Worm (Caenorhabditis elegans) whole organism, late embryonic: ENCODE measurements around the gene R05G6.9.

Source experiments
- C38D4.7 ChIP-seq: fragments of 200-800 bp; sonication (Bioruptor generic); optimal IDR thresholded peaks from 2 replicates; lab custom pipeline; 2018; ENCODE audit warnings: mild to moderate bottlenecking, missing genetic modification characterization, moderate library complexity, missing compliant biosample characterization
- K02D7.2 ChIP-seq: sonication (generic microtip); optimal IDR thresholded peaks from 2 replicates; lab custom pipeline; 2017; ENCODE audit warnings: mild to moderate bottlenecking, missing genetic modification characterization, missing compliant biosample characterization
- Y22D7AL.16 ChIP-seq: sonication (generic microtip); optimal IDR thresholded peaks from 2 replicates; lab custom pipeline; 2016; ENCODE audit warnings: missing genetic modification characterization, missing compliant biosample characterization
- ahr-1 ChIP-seq: sonication (generic microtip); optimal IDR thresholded peaks from 2 replicates; lab custom pipeline; 2016; ENCODE audit warnings: missing genetic modification characterization, missing compliant biosample characterization
- ceh-14 ChIP-seq: sonication (generic microtip); optimal IDR thresholded peaks from 2 replicates; lab custom pipeline; 2016; ENCODE audit warnings: missing genotype, missing genetic modification characterization, missing compliant biosample characterization
- ceh-19 ChIP-seq: fragments of 200-800 bp; sonication (Bioruptor generic); optimal IDR thresholded peaks from 2 replicates; lab custom pipeline; 2018; ENCODE audit warnings: mild to moderate bottlenecking, missing genetic modification characterization, missing compliant biosample characterization
- ceh-22 ChIP-seq: sonication (generic microtip); optimal IDR thresholded peaks from 2 replicates; lab custom pipeline; 2017; ENCODE audit warnings: missing biosample characterization, missing genetic modification characterization
- ceh-30 ChIP-seq: fragments of 150-350 bp; optimal IDR thresholded peaks from 2 replicates; lab custom pipeline; 2014; ENCODE audit warnings: missing biosample characterization, missing genetic modification characterization
- ceh-31 ChIP-seq: sonication (generic microtip); optimal IDR thresholded peaks from 2 replicates; lab custom pipeline; 2016; ENCODE audit warnings: missing genetic modification characterization, missing compliant biosample characterization
- ceh-6 ChIP-seq: fragments of 200-800 bp; sonication (Bioruptor generic); optimal IDR thresholded peaks from 2 replicates; lab custom pipeline; 2018; ENCODE audit warnings: mild to moderate bottlenecking, missing genetic modification characterization, missing compliant biosample characterization
- ceh-9 ChIP-seq: sonication (generic microtip); optimal IDR thresholded peaks from 2 replicates; lab custom pipeline; 2016; ENCODE audit warnings: mild to moderate bottlenecking, missing genetic modification characterization, inconsistent platforms, missing compliant biosample characterization
- elt-2 ChIP-seq: sonication (generic microtip); optimal IDR thresholded peaks from 2 replicates; lab custom pipeline; 2016; ENCODE audit warnings: missing genetic modification reagents, missing genetic modification characterization, missing compliant biosample characterization
- elt-4 ChIP-seq: sonication (generic microtip); optimal IDR thresholded peaks from 2 replicates; lab custom pipeline; 2016; ENCODE audit warnings: missing genetic modification characterization, missing compliant biosample characterization
- ets-4 ChIP-seq: sonication (generic microtip); optimal IDR thresholded peaks from 2 replicates; lab custom pipeline; 2016; ENCODE audit warnings: missing genetic modification characterization, missing compliant biosample characterization
- eyg-1 ChIP-seq: sonication (generic microtip); optimal IDR thresholded peaks from 2 replicates; lab custom pipeline; 2016; ENCODE audit warnings: missing genotype, missing genetic modification characterization, missing compliant biosample characterization
- fax-1 ChIP-seq: sonication (generic microtip); optimal IDR thresholded peaks from 2 replicates; lab custom pipeline; 2016; ENCODE audit warnings: missing genotype, missing genetic modification characterization, missing compliant biosample characterization
- fkh-6 ChIP-seq: sonication (generic microtip); optimal IDR thresholded peaks from 2 replicates; lab custom pipeline; 2016; ENCODE audit warnings: missing genetic modification characterization, missing compliant biosample characterization
- hlh-15 ChIP-seq: sonication (generic microtip); optimal IDR thresholded peaks from 2 replicates; lab custom pipeline; 2016; ENCODE audit warnings: missing genetic modification characterization, missing compliant biosample characterization
- lim-6 ChIP-seq: sonication (generic microtip); optimal IDR thresholded peaks from 2 replicates; lab custom pipeline; 2016; ENCODE audit warnings: missing genetic modification characterization, missing compliant biosample characterization
- lin-11 ChIP-seq: fragments of 200-800 bp; sonication (Bioruptor generic); optimal IDR thresholded peaks from 2 replicates; lab custom pipeline; 2018; ENCODE audit warnings: mild to moderate bottlenecking, missing genetic modification characterization, missing compliant biosample characterization
- mec-3 ChIP-seq: sonication (generic microtip); optimal IDR thresholded peaks from 2 replicates; lab custom pipeline; 2016; ENCODE audit warnings: borderline replicate concordance, missing genetic modification characterization, missing compliant biosample characterization
- nhr-11 ChIP-seq: fragments of 150-350 bp; optimal IDR thresholded peaks from 2 replicates; lab custom pipeline; 2014; ENCODE audit warnings: missing biosample characterization, missing genetic modification characterization
- nhr-232 ChIP-seq: sonication (generic microtip); optimal IDR thresholded peaks from 2 replicates; lab custom pipeline; 2016; ENCODE audit warnings: missing genetic modification characterization, missing compliant biosample characterization
- npax-4 ChIP-seq: sonication (generic microtip); optimal IDR thresholded peaks from 2 replicates; lab custom pipeline; 2016; ENCODE audit warnings: missing genetic modification characterization, missing compliant biosample characterization
- pax-1 ChIP-seq: fragments of 150-350 bp; optimal IDR thresholded peaks from 2 replicates; lab custom pipeline; 2014; ENCODE audit warnings: missing biosample characterization, missing genetic modification characterization
- pha-2 ChIP-seq: sonication (generic microtip); optimal IDR thresholded peaks from 2 replicates; lab custom pipeline; 2017; ENCODE audit warnings: mild to moderate bottlenecking, missing genetic modification characterization, missing compliant biosample characterization
- pha-4 ChIP-seq: fragments of 150-350 bp; optimal IDR thresholded peaks from 2 replicates; lab custom pipeline; 2018; ENCODE audit warnings: missing biosample characterization, missing genetic modification reagents, missing genetic modification characterization
- pros-1 ChIP-seq: fragments of 150-350 bp; optimal IDR thresholded peaks from 2 replicates; lab custom pipeline; 2014; ENCODE audit warnings: missing biosample characterization, missing genetic modification reagents, missing genetic modification characterization
- rnt-1 ChIP-seq: sonication (generic microtip); optimal IDR thresholded peaks from 2 replicates; lab custom pipeline; 2016; ENCODE audit warnings: missing genetic modification characterization, missing compliant biosample characterization
- syd-9 ChIP-seq: sonication (generic microtip); optimal IDR thresholded peaks from 2 replicates; lab custom pipeline; 2016; ENCODE audit warnings: mild to moderate bottlenecking, missing genetic modification characterization, moderate library complexity, missing compliant biosample characterization
- tbx-7 ChIP-seq: sonication (generic microtip); optimal IDR thresholded peaks from 2 replicates; lab custom pipeline; 2016; ENCODE audit warnings: missing genotype, missing genetic modification characterization, missing compliant biosample characterization
- unc-3 ChIP-seq, 2 experiments: fragments of 200-800 bp in 1 of 2; sonication (Bioruptor generic) in 1 of 2; sonication (generic microtip) in 1 of 2; conservative IDR thresholded peaks in 1 of 2; optimal IDR thresholded peaks in 1 of 2; 2 replicates each; pipeline versions ENCODE4 v1.3.6 to Lab custom; 2016 to 2022; ENCODE audit warnings: missing compliant biosample characterization in 2 of 2, missing genetic modification characterization in 2 of 2, missing genetic modification reagents in 1 of 2
- unc-42 ChIP-seq: sonication (generic microtip); optimal IDR thresholded peaks from 2 replicates; lab custom pipeline; 2016; ENCODE audit warnings: missing genotype, missing genetic modification characterization, missing compliant biosample characterization
- unc-55 ChIP-seq: sonication (generic microtip); optimal IDR thresholded peaks from 2 replicates; lab custom pipeline; 2017; ENCODE audit warnings: missing biosample characterization, missing genetic modification reagents, missing genetic modification characterization
- unc-86 ChIP-seq: sonication (generic microtip); optimal IDR thresholded peaks from 2 replicates; lab custom pipeline; 2016; ENCODE audit warnings: missing genetic modification characterization, missing compliant biosample characterization
- zip-5 ChIP-seq: sonication (generic microtip); optimal IDR thresholded peaks from 2 replicates; lab custom pipeline; 2016; ENCODE audit warnings: missing genetic modification characterization, missing compliant biosample characterization
- ztf-16 ChIP-seq: sonication (generic microtip); optimal IDR thresholded peaks from 2 replicates; lab custom pipeline; 2017; ENCODE audit warnings: missing genetic modification characterization, missing compliant biosample characterization

The R05G6.9 gene

DNA sequence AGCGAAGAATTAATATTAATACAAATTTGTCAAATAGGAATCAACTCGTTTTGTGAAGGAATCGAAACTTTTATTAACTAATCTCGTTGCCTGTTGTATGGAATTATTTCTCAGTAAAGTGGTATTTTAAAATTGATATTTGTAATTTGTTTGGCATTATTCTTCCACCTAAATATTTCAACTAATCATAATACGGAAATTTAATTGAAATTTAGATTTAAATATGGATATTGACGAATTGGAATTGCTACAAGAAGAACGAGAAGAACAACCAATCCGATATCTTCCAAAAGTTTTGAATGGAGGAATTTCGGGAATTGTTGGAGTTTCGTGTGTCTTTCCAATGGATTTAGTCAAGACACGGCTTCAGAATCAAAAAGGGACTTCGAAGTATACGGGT lies 41.2 kb downstream of the R05G6.9 start, which contains the start of gene slc-25A18.2:
slc-25A18.2 (plus strand) TSS at position 216 of the 400 bp plus-strand sequence.
- TF ChIP-seq unc-86 (no peak), rnt-1 (tag; lab: Kevin White, UChicago) (no peak)

DNA sequence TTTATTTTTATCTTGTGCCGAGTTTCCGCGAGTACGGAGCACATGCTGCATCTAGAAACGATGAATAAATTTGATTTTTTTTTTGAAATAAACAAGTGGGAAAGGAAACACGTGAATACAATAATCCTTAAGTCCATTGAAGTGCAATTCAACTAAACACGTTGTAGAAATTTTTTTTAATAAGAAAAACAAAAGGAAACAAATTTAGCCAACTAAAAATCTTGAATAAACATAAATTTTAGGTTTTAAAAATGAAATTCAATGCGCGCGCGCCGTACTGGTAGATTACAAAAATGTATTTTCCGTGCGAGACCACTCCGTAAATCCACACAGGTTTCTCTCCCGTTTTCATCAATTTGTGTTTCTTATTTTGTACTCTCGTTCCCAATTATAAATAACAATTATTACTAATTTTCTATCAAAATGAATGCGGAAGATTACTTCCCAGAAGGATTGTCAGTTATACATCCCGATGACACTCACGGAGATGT lies 42.9 kb downstream of the R05G6.9 start, which contains the start of the genes plk-3 and F55G1.6:
plk-3 (minus strand) TSS at position 51 of the 491 bp plus-strand sequence.
F55G1.6 (plus strand) TSS at position 359 of the 491 bp plus-strand sequence.
- TF ChIP-seq syd-9 (tag; lab: Kevin White, UChicago) (no peak), fax-1 (tag; lab: Kevin White, UChicago) (no peak), unc-86 (no peak), nhr-232 (tag; lab: Kevin White, UChicago) (no peak), zip-5 (no peak), ahr-1 (tag; lab: Kevin White, UChicago) (no peak), ceh-22 (tag; lab: Kevin White, UChicago) (no peak)

DNA sequence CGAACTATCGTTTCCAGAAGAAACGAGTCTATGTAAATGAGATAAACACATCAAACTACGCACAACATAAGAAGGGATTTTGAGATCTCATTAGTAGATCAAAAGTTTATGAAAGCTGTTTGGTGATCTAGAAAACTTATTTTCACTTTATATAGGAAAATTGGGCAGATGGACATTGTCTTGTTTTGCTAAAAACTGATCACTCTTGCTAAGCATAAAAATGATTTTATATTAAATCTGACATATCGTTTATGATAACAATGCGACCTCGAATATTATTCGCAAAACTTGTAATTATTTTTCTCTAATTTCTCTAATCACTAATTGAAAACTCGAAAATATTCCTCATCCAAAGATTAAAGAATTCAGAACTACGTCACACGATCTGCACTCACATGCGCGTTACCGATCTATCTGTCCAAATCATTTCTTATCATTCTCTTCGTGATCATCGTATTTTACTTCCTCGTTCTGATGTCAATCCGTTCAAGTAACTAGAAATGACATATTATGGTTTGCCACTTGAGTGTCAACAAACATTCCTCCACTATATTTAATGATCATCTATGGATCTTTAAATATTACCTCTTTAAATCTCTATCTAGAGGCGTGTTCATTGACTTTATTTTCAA lies 46.2 kb downstream of the R05G6.9 start, which contains the start of gene F55G1.7:
F55G1.7 (minus strand) TSS at position 51 of the 632 bp plus-strand sequence.
- no peak for TF ChIP-seq unc-86
- TF ChIP-seq fkh-6 (tag; lab: Kevin White, UChicago), result no peak
- TF ChIP-seq fax-1 (tag; lab: Kevin White, UChicago), result no peak
- no peak for TF ChIP-seq hlh-15 (tag; lab: Kevin White, UChicago)
- TF ChIP-seq Y22D7AL.16 (tag; lab: Kevin White, UChicago), result no peak
- TF ChIP-seq ztf-16 (tag; lab: Kevin White, UChicago), result no peak
- no peak for TF ChIP-seq mec-3
- no peak for TF ChIP-seq ceh-14 (tag; lab: Kevin White, UChicago)

DNA sequence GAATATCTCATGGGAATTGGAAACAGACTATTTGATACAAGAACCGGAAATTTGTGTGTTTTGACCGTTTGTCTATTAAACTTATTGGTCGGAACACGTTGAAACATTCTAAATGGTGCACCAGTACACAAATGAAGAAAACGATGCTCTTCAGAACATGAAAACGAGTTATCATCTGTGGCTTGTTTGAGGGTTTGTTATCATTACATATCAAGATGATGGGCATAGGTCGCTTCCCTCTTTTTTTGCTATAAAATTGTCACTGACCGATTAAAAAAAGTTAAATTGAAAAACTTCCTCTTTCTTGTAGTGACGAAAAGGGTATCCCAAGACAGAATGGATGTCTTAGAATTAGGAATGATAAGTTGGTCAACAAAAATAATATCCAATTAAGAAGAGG lies 47.4 kb downstream of the R05G6.9 start:
- TF ChIP-seq ceh-30 (tag; lab: Kevin White, UChicago) (no peak), elt-2 (tag; lab: Kevin White, UChicago) (no peak), K02D7.2 (tag; lab: Kevin White, UChicago) (no peak), npax-4 (tag; lab: Kevin White, UChicago) (no peak), ahr-1 (tag; lab: Kevin White, UChicago) (no peak), ets-4 (tag; lab: Kevin White, UChicago) (no peak), lin-11 (tag; lab: Kevin White, UChicago) (no peak), ceh-9 (tag; lab: Kevin White, UChicago) (no peak), unc-55 (GFP tag; lab: Kevin White, UChicago) (no peak), eyg-1 (tag; lab: Kevin White, UChicago) (no peak), Y22D7AL.16 (tag; lab: Kevin White, UChicago) (no peak), ceh-31 (tag; lab: Kevin White, UChicago) (no peak), pros-1 (tag; lab: Kevin White, UChicago) (no peak), pax-1 (tag; lab: Kevin White, UChicago) (no peak), pha-4 (no peak), unc-42 (tag; lab: Kevin White, UChicago) (no peak)
- TF ChIP-seq, all 69 proteins: peak for 0

DNA sequence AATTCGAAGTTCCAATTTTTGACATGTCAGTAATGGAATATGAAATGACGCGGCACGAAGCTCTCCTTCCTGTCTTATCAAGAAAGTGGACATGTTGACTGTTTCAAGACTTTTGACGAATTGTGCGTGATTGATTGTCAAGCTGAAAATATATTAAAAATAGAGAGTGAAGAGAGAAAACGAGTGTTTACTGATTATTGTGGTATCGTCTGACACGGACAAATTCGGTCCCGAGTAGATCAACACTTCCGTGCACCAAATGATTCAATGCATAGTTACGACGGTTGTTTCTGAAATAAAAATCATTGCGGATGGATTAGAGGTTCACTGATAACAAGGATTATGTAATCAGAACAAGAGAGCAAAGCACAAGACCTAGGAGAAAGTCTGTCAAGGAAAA lies 48.9 kb downstream of the R05G6.9 start:
- TF ChIP-seq unc-3 (GFP tag; conservative IDR thresholded peaks at IDR 0.05; lab: Robert Waterston, UW), result no peak
- no peak for TF ChIP-seq unc-3 (tag; optimal IDR thresholded peaks at IDR 0.05; lab: Kevin White, UChicago)
- no peak for TF ChIP-seq nhr-11 (tag; lab: Kevin White, UChicago)
- TF ChIP-seq C38D4.7 (GFP tag; lab: Kevin White, UChicago), result no peak
- TF ChIP-seq eyg-1 (tag; lab: Kevin White, UChicago), result no peak
- TF ChIP-seq ceh-22 (tag; lab: Kevin White, UChicago), result no peak
- TF ChIP-seq ceh-6 (GFP tag; lab: Kevin White, UChicago), result no peak
- TF ChIP-seq npax-4 (tag; lab: Kevin White, UChicago), result no peak
- TF ChIP-seq unc-42 (tag; lab: Kevin White, UChicago), result no peak
- TF ChIP-seq ahr-1 (tag; lab: Kevin White, UChicago), result no peak
- TF ChIP-seq zip-5, result no peak
- no peak for TF ChIP-seq elt-4 (tag; lab: Kevin White, UChicago)
- no peak for TF ChIP-seq tbx-7 (tag; lab: Kevin White, UChicago)
- no peak for TF ChIP-seq ceh-9 (tag; lab: Kevin White, UChicago)
- no peak for TF ChIP-seq ceh-19 (GFP tag; lab: Kevin White, UChicago)
- no peak for TF ChIP-seq K02D7.2 (tag; lab: Kevin White, UChicago)
- no peak for TF ChIP-seq pha-2 (tag; lab: Kevin White, UChicago)
- no peak for TF ChIP-seq mec-3
- TF ChIP-seq lim-6 (tag; lab: Kevin White, UChicago), result no peak
